Fruit fly (Drosophila melanogaster) whole organism, embryonic: Measurements from ENCODE around the gene CG44174.

Experiments used
- Awh ChIP-seq: fragments of 200-800 bp; sonication (Bioruptor generic); IDR thresholded peaks from 2 replicates; pipeline ENCODE4, ENCODE4 v1.3.6; 2022; ENCODE audit warnings: missing biosample characterization, missing genetic modification characterization
- BtbVII ChIP-seq: fragments of 200-800 bp; sonication (Bioruptor generic); optimal IDR thresholded peaks from 3 replicates; lab custom pipeline; 2017; ENCODE audit warnings: missing biosample characterization, mild to moderate bottlenecking, missing genetic modification characterization
- CG10543 ChIP-seq: fragments of 200-800 bp; sonication (Bioruptor generic); optimal IDR thresholded peaks from 3 replicates; lab custom pipeline; 2017; ENCODE audit warnings: missing biosample characterization, mild to moderate bottlenecking, missing genetic modification characterization, moderate library complexity
- CG12071 ChIP-seq: fragments of 200-800 bp; sonication (Bioruptor generic); optimal IDR thresholded peaks from 3 replicates; lab custom pipeline; 2018; ENCODE audit warnings: missing biosample characterization, mild to moderate bottlenecking, missing genetic modification characterization
- CG1233 ChIP-seq: fragments of 200-800 bp; sonication (Bioruptor generic); optimal IDR thresholded peaks from 4 replicates; lab custom pipeline; 2018; ENCODE audit warnings: missing biosample characterization, mild to moderate bottlenecking, missing genetic modification characterization
- CG13775 ChIP-seq: fragments of 200-800 bp; sonication (Bioruptor generic); optimal IDR thresholded peaks from 3 replicates; lab custom pipeline; 2017; ENCODE audit warnings: missing biosample characterization, mild to moderate bottlenecking, missing genetic modification characterization
- CG15011 ChIP-seq: fragments of 200-800 bp; sonication (Bioruptor generic); optimal IDR thresholded peaks from 3 replicates; lab custom pipeline; 2018; ENCODE audit warnings: missing biosample characterization, mild to moderate bottlenecking, missing genetic modification characterization
- CG16863 ChIP-seq: fragments of 200-800 bp; sonication (Bioruptor generic); optimal IDR thresholded peaks from 3 replicates; lab custom pipeline; 2016; ENCODE audit warnings: missing biosample characterization, missing genetic modification characterization
- CG17912 ChIP-seq: fragments of 200-800 bp; sonication (Bioruptor generic); optimal IDR thresholded peaks from 2 replicates; lab custom pipeline; 2018; ENCODE audit warnings: missing biosample characterization, mild to moderate bottlenecking, missing genetic modification characterization
- CG18262 ChIP-seq: fragments of 200-800 bp; optimal IDR thresholded peaks from 3 replicates; lab custom pipeline; 2019; ENCODE audit warnings: missing biosample characterization, mild to moderate bottlenecking, missing genetic modification characterization, moderate library complexity
- CG1832 ChIP-seq: fragments of 200-800 bp; sonication (Bioruptor generic); optimal IDR thresholded peaks from 2 replicates; lab custom pipeline; 2017; ENCODE audit warnings: missing biosample characterization, mild to moderate bottlenecking, missing genetic modification characterization, inconsistent platforms
- CG18476 ChIP-seq: fragments of 200-800 bp; sonication (Bioruptor generic); optimal IDR thresholded peaks from 2 replicates; lab custom pipeline; 2016; ENCODE audit warnings: missing biosample characterization, mild to moderate bottlenecking, missing genetic modification characterization
- CG30431 ChIP-seq: fragments of 200-800 bp; sonication (Bioruptor generic); optimal IDR thresholded peaks from 2 replicates; lab custom pipeline; 2017; ENCODE audit warnings: missing biosample characterization, missing genetic modification characterization
- CG42726 ChIP-seq: fragments of 200-800 bp; sonication (Bioruptor generic); IDR thresholded peaks from 2 replicates; pipeline ENCODE4 v1.3.6; 2022; ENCODE audit warnings: missing biosample characterization, missing genetic modification characterization; ENCODE audit not compliant: partially characterized antibody
- CG5953 ChIP-seq: fragments of 200-800 bp; sonication (Bioruptor generic); IDR thresholded peaks from 2 replicates; pipeline ENCODE4 v1.3.6; 2022; ENCODE audit warnings: missing biosample characterization, missing genetic modification characterization
- CG6654 ChIP-seq: fragments of 200-800 bp; sonication (Bioruptor generic); optimal IDR thresholded peaks from 2 replicates; lab custom pipeline; 2017; ENCODE audit warnings: missing biosample characterization, mild to moderate bottlenecking, missing genetic modification characterization
- CG6854 ChIP-seq: fragments of 200-800 bp; sonication (Bioruptor generic); optimal IDR thresholded peaks from 3 replicates; lab custom pipeline; 2017; ENCODE audit warnings: missing biosample characterization, mild to moderate bottlenecking, missing genetic modification characterization
- CTCF ChIP-seq: fragments of 200-800 bp; sonication (Bioruptor generic); optimal IDR thresholded peaks from 2 replicates; lab custom pipeline; 2017; ENCODE audit warnings: missing biosample characterization, mild to moderate bottlenecking, missing genetic modification characterization, moderate library complexity
- Camta ChIP-seq: fragments of 200-800 bp; sonication (Bioruptor generic); optimal IDR thresholded peaks from 2 replicates; lab custom pipeline; 2016; ENCODE audit warnings: missing biosample characterization, missing genetic modification characterization
- D19A ChIP-seq: fragments of 200-800 bp; optimal IDR thresholded peaks from 3 replicates; lab custom pipeline; 2019; ENCODE audit warnings: missing biosample characterization, mild to moderate bottlenecking, missing genetic modification characterization, moderate library complexity
- Dad ChIP-seq: fragments of 200-800 bp; sonication (Bioruptor generic); optimal IDR thresholded peaks from 3 replicates; lab custom pipeline; 2016; ENCODE audit warnings: missing biosample characterization, missing genetic modification characterization
- Dbx ChIP-seq: fragments of 200-800 bp; sonication (Bioruptor generic); IDR thresholded peaks from 3 replicates; pipeline ENCODE4 v1.3.6; 2022; ENCODE audit warnings: missing biosample characterization, missing genetic modification characterization
- E2f2 ChIP-seq: fragments of 200-800 bp; sonication (Bioruptor generic); IDR thresholded peaks from 2 replicates; pipeline ENCODE4 v1.3.6; 2022; ENCODE audit warnings: missing biosample characterization, missing genetic modification characterization
- Fer1 ChIP-seq: fragments of 200-800 bp; sonication (Bioruptor generic); optimal IDR thresholded peaks from 2 replicates; lab custom pipeline; 2017; ENCODE audit warnings: missing biosample characterization, mild to moderate bottlenecking, missing genetic modification characterization
- Hr78 ChIP-seq, 2 experiments: fragments of 200-800 bp in 1 of 2; fragments of >200 bp in 1 of 2; sonication (Bioruptor generic) in 1 of 2; optimal IDR thresholded peaks; 2 replicates each; lab custom pipeline; 2017 to 2019; ENCODE audit warnings: missing biosample characterization in 2 of 2, missing genetic modification characterization in 2 of 2, mild to moderate bottlenecking in 1 of 2, moderate library complexity in 1 of 2
- MTF-1 ChIP-seq: fragments of 200-800 bp; sonication (Bioruptor generic); optimal IDR thresholded peaks from 2 replicates; lab custom pipeline; 2018; ENCODE audit warnings: missing biosample characterization, mild to moderate bottlenecking, missing genetic modification characterization, borderline replicate concordance
- Mrtf ChIP-seq: fragments of 200-800 bp; sonication (Bioruptor generic); IDR thresholded peaks from 3 replicates; pipeline ENCODE4 v1.3.6; 2022; ENCODE audit warnings: missing biosample characterization, missing genetic modification characterization
- Nf-YC ChIP-seq: fragments of 200-800 bp; optimal IDR thresholded peaks from 3 replicates; lab custom pipeline; 2019; ENCODE audit warnings: missing biosample characterization, mild to moderate bottlenecking, missing genetic modification characterization, moderate library complexity
- Stat92E ChIP-seq, 3 experiments: fragments of >200 bp in 2 of 3; fragments of 200-800 bp in 1 of 3; sonication (Bioruptor generic) in 1 of 3; optimal IDR thresholded peaks; 2 replicates each; lab custom pipeline; 2017 to 2019; ENCODE audit warnings: missing biosample characterization in 3 of 3, missing genetic modification characterization in 3 of 3, mild to moderate bottlenecking in 1 of 3, moderate library complexity in 1 of 3
- Trl ChIP-seq, 3 experiments: fragments of >200 bp in 2 of 3; fragments of 200-800 bp in 1 of 3; sonication (Bioruptor generic) in 1 of 3; optimal IDR thresholded peaks; 2 replicates in 1 of 3; 3 replicates in 2 of 3; lab custom pipeline; 2016 to 2017; ENCODE audit warnings: missing biosample characterization in 1 of 3, missing genetic modification characterization in 1 of 3
- ap ChIP-seq: fragments of 200-800 bp; sonication (Bioruptor generic); IDR thresholded peaks from 2 replicates; pipeline ENCODE4 v1.3.6; 2022; ENCODE audit warnings: missing biosample characterization, missing genetic modification characterization
- az2 ChIP-seq: fragments of 200-800 bp; sonication (Bioruptor generic); optimal IDR thresholded peaks from 3 replicates; lab custom pipeline; 2016; ENCODE audit warnings: missing biosample characterization, missing genetic modification characterization
- caup ChIP-seq: fragments of 200-800 bp; sonication (Bioruptor generic); optimal IDR thresholded peaks from 3 replicates; lab custom pipeline; 2017; ENCODE audit warnings: missing biosample characterization, mild to moderate bottlenecking, missing genetic modification characterization, moderate library complexity; ENCODE audit not compliant: severe bottlenecking
- crol ChIP-seq: fragments of 200-800 bp; sonication (Bioruptor generic); IDR thresholded peaks from 2 replicates; pipeline ENCODE4 v1.3.6; 2022; ENCODE audit warnings: missing biosample characterization, missing genetic modification characterization
- dm ChIP-seq: fragments of 200-800 bp; sonication (Bioruptor generic); optimal IDR thresholded peaks from 3 replicates; lab custom pipeline; 2016; ENCODE audit warnings: missing biosample characterization, missing genetic modification characterization
- fd64A ChIP-seq: fragments of 200-800 bp; sonication (Bioruptor generic); optimal IDR thresholded peaks from 3 replicates; lab custom pipeline; 2018; ENCODE audit warnings: missing biosample characterization, mild to moderate bottlenecking, missing genetic modification characterization
- hbn ChIP-seq: fragments of 200-800 bp; sonication (Bioruptor generic); IDR thresholded peaks from 2 replicates; pipeline ENCODE4 v1.3.6; 2022; ENCODE audit warnings: missing biosample characterization, missing genetic modification characterization; ENCODE audit not compliant: partially characterized antibody
- hth ChIP-seq: fragments of >200 bp; optimal IDR thresholded peaks from 2 replicates; lab custom pipeline; 2017; ENCODE audit warnings: inconsistent platforms
- ind ChIP-seq: fragments of 200-800 bp; sonication (Bioruptor generic); optimal IDR thresholded peaks from 3 replicates; lab custom pipeline; 2016; ENCODE audit warnings: missing biosample characterization, missing genetic modification characterization
- inv ChIP-seq: fragments of 200-800 bp; sonication (Bioruptor generic); IDR thresholded peaks from 2 replicates; pipeline ENCODE4 v1.3.6; 2022; ENCODE audit warnings: missing biosample characterization, missing genetic modification characterization; ENCODE audit not compliant: partially characterized antibody
- maf-S ChIP-seq: fragments of 200-800 bp; sonication (Bioruptor generic); optimal IDR thresholded peaks from 2 replicates; lab custom pipeline; 2016; ENCODE audit warnings: missing biosample characterization, missing genetic modification characterization
- pfk ChIP-seq: fragments of 200-800 bp; sonication (Bioruptor generic); optimal IDR thresholded peaks from 2 replicates; lab custom pipeline; 2018; ENCODE audit warnings: missing biosample characterization, mild to moderate bottlenecking, missing genetic modification characterization, moderate library complexity
- phol ChIP-seq: fragments of 200-800 bp; sonication (Bioruptor generic); optimal IDR thresholded peaks from 3 replicates; lab custom pipeline; 2018; ENCODE audit warnings: missing biosample characterization, mild to moderate bottlenecking, missing genetic modification characterization, moderate library complexity
- ranshi ChIP-seq: fragments of 200-800 bp; sonication (Bioruptor generic); IDR thresholded peaks from 2 replicates; pipeline ENCODE4 v1.3.6; 2022; ENCODE audit warnings: missing biosample characterization, missing genetic modification characterization
- row ChIP-seq: fragments of 200-800 bp; sonication (Bioruptor generic); IDR thresholded peaks from 3 replicates; pipeline ENCODE4 v1.3.6; 2022; ENCODE audit warnings: missing biosample characterization, missing genetic modification characterization
- slou ChIP-seq: fragments of 200-800 bp; sonication (Bioruptor generic); optimal IDR thresholded peaks from 3 replicates; lab custom pipeline; 2016; ENCODE audit warnings: missing biosample characterization, missing genetic modification characterization
- tgo ChIP-seq: fragments of 200-800 bp; sonication (Bioruptor generic); IDR thresholded peaks from 3 replicates; pipeline ENCODE4 v1.3.6; 2022; ENCODE audit warnings: missing biosample characterization, missing genetic modification characterization
- ttk ChIP-seq: fragments of 200-800 bp; sonication (Bioruptor generic); IDR thresholded peaks from 2 replicates; pipeline ENCODE4 v2.1.2; 2022; ENCODE audit warnings: missing biosample characterization, missing genetic modification characterization
- tup ChIP-seq: fragments of 200-800 bp; sonication (Bioruptor generic); optimal IDR thresholded peaks from 2 replicates; lab custom pipeline; 2016; ENCODE audit warnings: missing biosample characterization, mild to moderate bottlenecking, missing genetic modification characterization, moderate library complexity
- zen ChIP-seq: fragments of 200-800 bp; sonication (Bioruptor generic); optimal IDR thresholded peaks from 3 replicates; lab custom pipeline; 2018; ENCODE audit warnings: missing biosample characterization, mild to moderate bottlenecking, missing genetic modification characterization, moderate library complexity

CG44174 gene

DNA sequence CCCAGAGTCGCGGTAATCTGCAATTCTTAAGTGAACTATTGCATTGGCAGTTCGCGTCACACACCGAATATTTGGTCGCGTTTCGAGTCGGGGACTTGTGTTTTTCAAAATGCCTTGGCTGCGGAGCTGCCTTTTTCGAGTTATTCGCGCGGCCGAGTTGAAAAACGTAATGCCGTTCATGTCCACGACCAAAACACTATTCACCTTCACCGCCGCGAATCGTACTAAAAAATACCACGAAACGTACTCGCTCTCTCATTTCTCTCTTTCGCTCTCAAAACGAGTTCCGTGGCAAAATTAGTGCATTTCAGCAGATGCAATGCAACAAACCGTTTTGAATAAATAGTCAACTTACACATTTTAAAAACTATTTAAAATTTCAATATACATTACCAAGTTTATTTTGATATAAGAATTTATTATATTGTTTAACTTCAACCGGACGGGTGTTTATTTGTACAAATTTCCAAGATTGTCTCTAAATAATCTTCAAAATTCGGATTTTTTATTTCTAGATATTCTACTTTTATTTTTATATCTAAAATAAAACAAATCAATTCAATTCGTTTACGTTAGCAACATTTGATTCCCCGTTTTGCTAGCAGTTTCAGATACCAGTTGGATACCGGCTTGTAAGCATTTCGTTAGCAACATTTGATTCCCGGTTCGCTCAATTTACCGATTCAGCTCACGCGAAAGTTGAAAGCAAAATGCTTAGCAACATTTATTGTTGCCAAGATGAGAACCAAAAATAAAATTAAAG is 28.7 kb upstream of the CG44174 start, which contains the start of gene Delta (continued):
- TF ChIP-seq Stat92E (GFP tag; optimal IDR thresholded peaks at IDR 0.05; lab: Kevin White, UChicago) (no peak), Dbx (GFP tag; lab: Robert Waterston, UW) (no peak), CG18262 (tag; lab: Kevin White, UChicago) (peak; percentile 33), Fer1 (GFP tag; lab: Kevin White, UChicago) (no peak), CG6654 (GFP tag; lab: Kevin White, UChicago) (no peak), Dad (GFP tag; lab: Kevin White, UChicago) (no peak), ap (no peak), Awh (GFP tag; lab: Robert Waterston, UW) (no peak), CG5953 (GFP tag; lab: Robert Waterston, UW) (no peak), CG13775 (GFP tag; lab: Kevin White, UChicago) (no peak), hth (lab: Kevin White, UChicago) (no peak), CG12071 (GFP tag; lab: Kevin White, UChicago) (no peak), Nf-YC (tag; lab: Kevin White, UChicago) (no peak), CG30431 (GFP tag; lab: Kevin White, UChicago) (no peak), pfk (GFP tag; lab: Kevin White, UChicago) (no peak), CG18476 (GFP tag; lab: Kevin White, UChicago) (no peak), caup (GFP tag; lab: Kevin White, UChicago) (no peak), D19A (tag; lab: Kevin White, UChicago) (peak; percentile 41), dm (GFP tag; lab: Kevin White, UChicago) (no peak), Hr78 (GFP tag; optimal IDR thresholded peaks at IDR 0.05; lab: Kevin White, UChicago) (no peak), inv (GFP tag; lab: Robert Waterston, UW) (no peak), Camta (GFP tag; lab: Kevin White, UChicago) (no peak), CG16863 (GFP tag; lab: Kevin White, UChicago) (no peak), az2 (GFP tag; lab: Kevin White, UChicago) (no peak), BtbVII (GFP tag; lab: Kevin White, UChicago) (no peak), CG17912 (GFP tag; lab: Kevin White, UChicago) (no peak), E2f2 (GFP tag; lab: Robert Waterston, UW) (no peak), CTCF (peak; percentile 12), Trl (optimal IDR thresholded peaks at IDR 0.05; lab: Kevin White, UChicago) (peak; percentile 66 to 85), Trl (GFP tag; optimal IDR thresholded peaks at IDR 0.05; lab: Kevin White, UChicago) (peak; percentile 39), CG1832 (GFP tag; lab: Kevin White, UChicago) (no peak), MTF-1 (GFP tag; lab: Kevin White, UChicago) (peak; percentile 56), row (GFP tag; lab: Robert Waterston, UW) (no peak), CG6854 (GFP tag; lab: Kevin White, UChicago) (no peak), CG10543 (no peak), CG42726 (GFP tag; lab: Robert Waterston, UW) (0 out of 2 replicates have a peak, but pooled peaks have one; percentile 41), slou (GFP tag; lab: Kevin White, UChicago) (no peak), fd64A (GFP tag; lab: Kevin White, UChicago) (no peak), zen (tag; lab: Kevin White, UChicago) (no peak), ttk (GFP tag; lab: Robert Waterston, UW) (no peak), tgo (GFP tag; lab: Robert Waterston, UW) (no peak), crol (GFP tag; lab: Robert Waterston, UW) (no peak), tup (GFP tag; lab: Kevin White, UChicago) (no peak), Mrtf (GFP tag; lab: Robert Waterston, UW) (no peak), maf-S (GFP tag; lab: Kevin White, UChicago) (no peak), CG15011 (GFP tag; lab: Kevin White, UChicago) (no peak), ranshi (GFP tag; lab: Robert Waterston, UW) (no peak; the same call in 1 of the 2 replicates), hbn (GFP tag; lab: Robert Waterston, UW) (no peak), ind (no peak), phol (tag; lab: Kevin White, UChicago) (no peak), CG1233 (no peak)
